Worm (Caenorhabditis elegans): Measurements from ENCODE around the gene srg-33.

srg-33 gene

ce11 chrV:8291764-8292163 is at the start of gene srg-33:
srg-33 (plus strand) TSS chrV:8292064.
- TF ChIP-seq T22C8.4 (GFP tag; IDR thresholded peaks at IDR 0.05) (no peak), tab-1 (GFP tag; IDR thresholded peaks at IDR 0.05) (no peak), klf-2 (GFP tag; conservative IDR thresholded peaks at IDR 0.05) (no peak), cog-1 (tag; optimal IDR thresholded peaks at IDR 0.05) (no peak)

ce11 chrV:8242798-8243197 is 49.1 kb upstream of the srg-33 start, which contains the start of gene C16D9.4:
C16D9.4 (minus strand) TSS chrV:8242898.
- TF ChIP-seq cog-1 (tag; optimal IDR thresholded peaks at IDR 0.05) (no peak), med-1 (GFP tag; optimal IDR thresholded peaks at IDR 0.05; ENCODE audit: insufficient read depth) (no peak)

- TF ChIP-seq med-1 (GFP tag; optimal IDR thresholded peaks at IDR 0.05; ENCODE audit: insufficient read depth) (no peak), cog-1 (tag; optimal IDR thresholded peaks at IDR 0.05) (no peak), T22C8.4 (GFP tag; IDR thresholded peaks at IDR 0.05) (no peak), ztf-29 (GFP tag; IDR thresholded peaks at IDR 0.05) (no peak)
Measured at ce11 chrV:8243201-8243600, 48.7 kb upstream of the srg-33 start.

- TF ChIP-seq flt-1 (GFP tag; IDR thresholded peaks at IDR 0.05), result no peak
- TF ChIP-seq ref-1 (GFP tag; conservative IDR thresholded peaks at IDR 0.05), result no peak
- no peak for TF ChIP-seq klf-2 (GFP tag; conservative IDR thresholded peaks at IDR 0.05)
- no peak for TF ChIP-seq med-1 (GFP tag; optimal IDR thresholded peaks at IDR 0.05; ENCODE audit: insufficient read depth)
- no peak for TF ChIP-seq T22C8.4 (GFP tag; IDR thresholded peaks at IDR 0.05)
- no peak for TF ChIP-seq ztf-23 (GFP tag; IDR thresholded peaks at IDR 0.05)
- TF ChIP-seq ztf-29 (GFP tag; IDR thresholded peaks at IDR 0.05), result no peak
- no peak for TF ChIP-seq tab-1 (GFP tag; IDR thresholded peaks at IDR 0.05)
- TF ChIP-seq cog-1 (tag; optimal IDR thresholded peaks at IDR 0.05), result no peak
Measured at ce11 chrV:8245457-8245856, 46.4 kb upstream of the srg-33 start, which contains the start of gene C16D9.5. C16D9.5 (minus strand) TSS chrV:8245557.

- TF ChIP-seq ztf-29 (GFP tag; IDR thresholded peaks at IDR 0.05) (no peak), cog-1 (tag; optimal IDR thresholded peaks at IDR 0.05) (no peak), ztf-23 (GFP tag; IDR thresholded peaks at IDR 0.05) (no peak), flt-1 (GFP tag; IDR thresholded peaks at IDR 0.05) (0 out of 2 replicates have a peak, but pooled peaks have one; percentile 36), T22C8.4 (GFP tag; IDR thresholded peaks at IDR 0.05) (no peak), klf-2 (GFP tag; conservative IDR thresholded peaks at IDR 0.05) (no peak)
Measured at ce11 chrV:8247311-8248105, 44.4 kb upstream of the srg-33 start.

- TF ChIP-seq cog-1 (tag; optimal IDR thresholded peaks at IDR 0.05), result no peak
- TF ChIP-seq ref-1 (GFP tag; conservative IDR thresholded peaks at IDR 0.05), result no peak
- no peak for TF ChIP-seq klf-2 (GFP tag; conservative IDR thresholded peaks at IDR 0.05)
- TF ChIP-seq tab-1 (GFP tag; IDR thresholded peaks at IDR 0.05), result no peak
- no peak for TF ChIP-seq T22C8.4 (GFP tag; IDR thresholded peaks at IDR 0.05)
- TF ChIP-seq ztf-29 (GFP tag; IDR thresholded peaks at IDR 0.05), result no peak
- no peak for TF ChIP-seq ztf-23 (GFP tag; IDR thresholded peaks at IDR 0.05)
- no peak for TF ChIP-seq flt-1 (GFP tag; IDR thresholded peaks at IDR 0.05)
- TF ChIP-seq med-1 (GFP tag; optimal IDR thresholded peaks at IDR 0.05; ENCODE audit: insufficient read depth), result no peak
Measured at ce11 chrV:8250208-8250607, 41.7 kb upstream of the srg-33 start, which contains the start of gene C16D9.6. C16D9.6 (minus strand) TSS chrV:8250308.

- TF ChIP-seq ztf-23 (GFP tag; IDR thresholded peaks at IDR 0.05), result no peak
- TF ChIP-seq ref-1 (GFP tag; conservative IDR thresholded peaks at IDR 0.05), result no peak
- TF ChIP-seq tab-1 (GFP tag; IDR thresholded peaks at IDR 0.05), result no peak
- no peak for TF ChIP-seq flt-1 (GFP tag; IDR thresholded peaks at IDR 0.05)
- no peak for TF ChIP-seq klf-2 (GFP tag; conservative IDR thresholded peaks at IDR 0.05)
- TF ChIP-seq med-1 (GFP tag; optimal IDR thresholded peaks at IDR 0.05; ENCODE audit: insufficient read depth), result no peak
- TF ChIP-seq ztf-29 (GFP tag; IDR thresholded peaks at IDR 0.05), result no peak
- TF ChIP-seq T22C8.4 (GFP tag; IDR thresholded peaks at IDR 0.05), result no peak
- TF ChIP-seq cog-1 (tag; optimal IDR thresholded peaks at IDR 0.05), result no peak
Measured at ce11 chrV:8251075-8251474, 40.8 kb upstream of the srg-33 start.

ce11 chrV:8252532-8252931 is 39.3 kb upstream of the srg-33 start:
- TF ChIP-seq tab-1 (GFP tag; IDR thresholded peaks at IDR 0.05) (no peak), ztf-29 (GFP tag; IDR thresholded peaks at IDR 0.05) (no peak), ztf-23 (GFP tag; IDR thresholded peaks at IDR 0.05) (no peak), T22C8.4 (GFP tag; IDR thresholded peaks at IDR 0.05) (no peak), ref-1 (GFP tag; conservative IDR thresholded peaks at IDR 0.05) (no peak), klf-2 (GFP tag; conservative IDR thresholded peaks at IDR 0.05) (no peak), flt-1 (GFP tag; IDR thresholded peaks at IDR 0.05) (no peak), cog-1 (tag; optimal IDR thresholded peaks at IDR 0.05) (no peak), med-1 (GFP tag; optimal IDR thresholded peaks at IDR 0.05; ENCODE audit: insufficient read depth) (no peak)

ce11 chrV:8253946-8254345 is 37.9 kb upstream of the srg-33 start:
- no peak for TF ChIP-seq ztf-29 (GFP tag; IDR thresholded peaks at IDR 0.05)
- TF ChIP-seq T22C8.4 (GFP tag; IDR thresholded peaks at IDR 0.05), result no peak
- TF ChIP-seq ztf-23 (GFP tag; IDR thresholded peaks at IDR 0.05), result no peak
- no peak for TF ChIP-seq ref-1 (GFP tag; conservative IDR thresholded peaks at IDR 0.05)
- TF ChIP-seq klf-2 (GFP tag; conservative IDR thresholded peaks at IDR 0.05), result no peak
- TF ChIP-seq med-1 (GFP tag; optimal IDR thresholded peaks at IDR 0.05; ENCODE audit: insufficient read depth), result no peak
- no peak for TF ChIP-seq tab-1 (GFP tag; IDR thresholded peaks at IDR 0.05)
- no peak for TF ChIP-seq cog-1 (tag; optimal IDR thresholded peaks at IDR 0.05)
- no peak for TF ChIP-seq flt-1 (GFP tag; IDR thresholded peaks at IDR 0.05)

- TF ChIP-seq klf-2 (GFP tag; conservative IDR thresholded peaks at IDR 0.05) (no peak), cog-1 (tag; optimal IDR thresholded peaks at IDR 0.05) (no peak), flt-1 (GFP tag; IDR thresholded peaks at IDR 0.05) (no peak), T22C8.4 (GFP tag; IDR thresholded peaks at IDR 0.05) (no peak), ref-1 (GFP tag; conservative IDR thresholded peaks at IDR 0.05) (no peak), tab-1 (GFP tag; IDR thresholded peaks at IDR 0.05) (no peak)
Measured at ce11 chrV:8254973-8255372, 36.9 kb upstream of the srg-33 start.
